Fruit fly (Drosophila melanogaster) whole organism, embryonic: ENCODE results near the gene pim.

Experiments used
- Ada2b ChIP-seq: fragments of 200-800 bp; sonication (Bioruptor generic); IDR thresholded peaks from 2 replicates; pipeline ENCODE4 v1.3.6; 2022; ENCODE audit warnings: missing biosample characterization, missing genetic modification characterization
- Atf-2 ChIP-seq: fragments of 200-800 bp; sonication (Bioruptor generic); optimal IDR thresholded peaks from 2 replicates; lab custom pipeline; 2016; ENCODE audit warnings: missing biosample characterization, missing genetic modification characterization
- BEAF-32 ChIP-seq: fragments of 200-800 bp; sonication (Bioruptor generic); optimal IDR thresholded peaks from 3 replicates; lab custom pipeline; 2017; ENCODE audit warnings: missing biosample characterization, missing genetic modification characterization, mild to moderate bottlenecking, moderate library complexity, missing genetic modification reagents
- CG11456 ChIP-seq: fragments of 200-800 bp; sonication (Bioruptor generic); IDR thresholded peaks from 3 replicates; pipeline ENCODE4 v1.3.6; 2022; ENCODE audit warnings: missing biosample characterization, missing genetic modification characterization
- CG13424 ChIP-seq: fragments of 200-800 bp; sonication (Bioruptor generic); optimal IDR thresholded peaks from 2 replicates; lab custom pipeline; 2019; ENCODE audit warnings: missing biosample characterization, mild to moderate bottlenecking, missing genetic modification characterization, moderate library complexity
- CG13775 ChIP-seq: fragments of 200-800 bp; sonication (Bioruptor generic); optimal IDR thresholded peaks from 3 replicates; lab custom pipeline; 2017; ENCODE audit warnings: missing biosample characterization, mild to moderate bottlenecking, missing genetic modification characterization
- CG15696 ChIP-seq: fragments of 200-800 bp; sonication (Bioruptor generic); optimal IDR thresholded peaks from 2 replicates; lab custom pipeline; 2019; ENCODE audit warnings: missing biosample characterization, mild to moderate bottlenecking, missing genetic modification characterization, moderate library complexity
- CG1602 ChIP-seq: fragments of 200-800 bp; sonication (Bioruptor generic); optimal IDR thresholded peaks from 3 replicates; lab custom pipeline; 2016; ENCODE audit warnings: missing biosample characterization, missing genetic modification characterization
- CG2116 ChIP-seq: fragments of 200-800 bp; sonication (Bioruptor generic); optimal IDR thresholded peaks from 3 replicates; lab custom pipeline; 2018; ENCODE audit warnings: missing biosample characterization, mild to moderate bottlenecking, missing genetic modification characterization
- CG3163 ChIP-seq: fragments of 200-800 bp; sonication (Bioruptor generic); optimal IDR thresholded peaks from 3 replicates; lab custom pipeline; 2016; ENCODE audit warnings: missing biosample characterization, missing genetic modification characterization
- CG3726 ChIP-seq: fragments of 200-800 bp; sonication (Bioruptor generic); IDR thresholded peaks from 3 replicates; pipeline ENCODE4, ENCODE4 v1.3.6; 2022; ENCODE audit warnings: missing biosample characterization, missing genetic modification characterization
- CG4617 ChIP-seq: fragments of 200-800 bp; sonication (Bioruptor generic); optimal IDR thresholded peaks from 3 replicates; lab custom pipeline; 2016; ENCODE audit warnings: missing biosample characterization, missing genetic modification characterization, borderline replicate concordance
- CG7556 ChIP-seq: fragments of 200-800 bp; sonication (Bioruptor generic); optimal IDR thresholded peaks from 2 replicates; lab custom pipeline; 2017; ENCODE audit warnings: missing biosample characterization, mild to moderate bottlenecking, missing genetic modification characterization
- CG8924 ChIP-seq: fragments of 200-800 bp; optimal IDR thresholded peaks from 3 replicates; lab custom pipeline; 2019; ENCODE audit warnings: missing biosample characterization, mild to moderate bottlenecking, missing genetic modification characterization, moderate library complexity
- Dip3 ChIP-seq: fragments of 200-800 bp; sonication (Bioruptor generic); optimal IDR thresholded peaks from 3 replicates; lab custom pipeline; 2016; ENCODE audit warnings: missing biosample characterization, missing genetic modification characterization
- Dll ChIP-seq: fragments of 200-800 bp; sonication (Bioruptor generic); IDR thresholded peaks from 4 replicates; pipeline ENCODE4 v1.3.6; 2022; ENCODE audit warnings: missing biosample characterization, missing genetic modification characterization; ENCODE audit not compliant: partially characterized antibody
- E2f2 ChIP-seq: fragments of 200-800 bp; sonication (Bioruptor generic); IDR thresholded peaks from 2 replicates; pipeline ENCODE4 v1.3.6; 2022; ENCODE audit warnings: missing biosample characterization, missing genetic modification characterization
- Ets65A ChIP-seq: fragments of 200-800 bp; sonication (Bioruptor generic); peaks from one replicate; lab custom pipeline; 2016; ENCODE audit warnings: missing biosample characterization, missing genetic modification characterization
- HLHmδ ChIP-seq: fragments of 200-800 bp; sonication (Bioruptor generic); optimal IDR thresholded peaks from 2 replicates; lab custom pipeline; 2018; ENCODE audit warnings: missing biosample characterization, mild to moderate bottlenecking, missing genetic modification characterization, moderate library complexity
- Hsf ChIP-seq: fragments of 200-800 bp; sonication (Bioruptor generic); optimal IDR thresholded peaks from 3 replicates; lab custom pipeline; 2016; ENCODE audit warnings: missing biosample characterization, missing genetic modification characterization
- Med ChIP-seq: fragments of 200-800 bp; sonication (Bioruptor generic); peaks from one replicate; lab custom pipeline; 2016; ENCODE audit warnings: missing biosample characterization, missing genetic modification characterization, mild to moderate bottlenecking, inconsistent platforms, moderate library complexity
- Meics ChIP-seq: fragments of 200-800 bp; sonication (Bioruptor generic); optimal IDR thresholded peaks from 2 replicates; lab custom pipeline; 2017; ENCODE audit warnings: missing biosample characterization, mild to moderate bottlenecking, missing genetic modification characterization
- Opbp ChIP-seq: fragments of 200-800 bp; sonication (Bioruptor generic); IDR thresholded peaks from 3 replicates; pipeline ENCODE4 v1.3.6; 2022; ENCODE audit warnings: missing biosample characterization, missing genetic modification characterization; ENCODE audit not compliant: partially characterized antibody
- Optix ChIP-seq: fragments of 200-800 bp; sonication (Bioruptor generic); IDR thresholded peaks from 3 replicates; pipeline ENCODE4 v1.3.6; 2022; ENCODE audit warnings: missing biosample characterization, missing genetic modification characterization
- Ravus ChIP-seq: fragments of 200-800 bp; sonication (Bioruptor generic); IDR thresholded peaks from 2 replicates; pipeline ENCODE4 v1.3.6; 2022; ENCODE audit warnings: missing biosample characterization, missing genetic modification characterization
- Rx ChIP-seq: fragments of 200-800 bp; sonication (Bioruptor generic); IDR thresholded peaks from 2 replicates; pipeline ENCODE4 v1.3.6; 2022; ENCODE audit warnings: missing biosample characterization, missing genetic modification characterization
- Taf1 ChIP-seq: fragments of 200-800 bp; sonication (Bioruptor generic); IDR thresholded peaks from 2 replicates; pipeline ENCODE4 v1.3.6; 2022; ENCODE audit warnings: missing biosample characterization, missing genetic modification characterization
- ac ChIP-seq: fragments of 200-800 bp; sonication (Bioruptor generic); optimal IDR thresholded peaks from 3 replicates; lab custom pipeline; 2017; ENCODE audit warnings: missing biosample characterization, mild to moderate bottlenecking, missing genetic modification characterization
- bowl ChIP-seq: fragments of 200-800 bp; sonication (Bioruptor generic); IDR thresholded peaks from 2 replicates; pipeline ENCODE4 v1.3.6; 2022; ENCODE audit warnings: missing biosample characterization, missing genetic modification characterization
- bsh ChIP-seq, 2 experiments: fragments of 200-800 bp; sonication (Bioruptor generic); optimal IDR thresholded peaks; 2 replicates each; lab custom pipeline; 2017 to 2018; ENCODE audit warnings: mild to moderate bottlenecking in 2 of 2, missing biosample characterization in 2 of 2, missing genetic modification characterization in 2 of 2, moderate library complexity in 1 of 2
- cwo ChIP-seq: fragments of 200-800 bp; sonication (Bioruptor generic); optimal IDR thresholded peaks from 3 replicates; lab custom pipeline; 2017; ENCODE audit warnings: missing biosample characterization, missing genetic modification characterization, mild to moderate bottlenecking, moderate library complexity, missing genetic modification reagents
- dmrt11E ChIP-seq: fragments of 200-800 bp; sonication (Bioruptor generic); optimal IDR thresholded peaks from 3 replicates; lab custom pipeline; 2018; ENCODE audit warnings: missing biosample characterization, mild to moderate bottlenecking, missing genetic modification characterization, moderate library complexity
- dpn ChIP-seq, 2 experiments: fragments of 200-800 bp; sonication (Bioruptor generic); optimal IDR thresholded peaks; 3 replicates each; lab custom pipeline; 2016; ENCODE audit warnings: missing biosample characterization in 2 of 2, missing genetic modification characterization in 2 of 2
- eve ChIP-seq, 2 experiments: fragments of >200 bp; optimal IDR thresholded peaks; 2 replicates each; lab custom pipeline; 2017; ENCODE audit warnings: missing biosample characterization in 2 of 2, missing genetic modification characterization in 2 of 2
- exex ChIP-seq: fragments of 200-800 bp; sonication (Bioruptor generic); optimal IDR thresholded peaks from 4 replicates; lab custom pipeline; 2018; ENCODE audit warnings: missing biosample characterization, mild to moderate bottlenecking, missing genetic modification characterization, moderate library complexity
- grau ChIP-seq: fragments of 200-800 bp; optimal IDR thresholded peaks from 3 replicates; lab custom pipeline; 2019; ENCODE audit warnings: missing biosample characterization, mild to moderate bottlenecking, missing genetic modification characterization, moderate library complexity
- ham ChIP-seq: fragments of 200-800 bp; sonication (Bioruptor generic); IDR thresholded peaks from 2 replicates; pipeline ENCODE4 v1.3.6; 2022; ENCODE audit warnings: missing biosample characterization, missing genetic modification characterization
- nmo ChIP-seq: fragments of 200-800 bp; sonication (Bioruptor generic); optimal IDR thresholded peaks from 2 replicates; lab custom pipeline; 2018; ENCODE audit warnings: missing biosample characterization, mild to moderate bottlenecking, missing genetic modification characterization, moderate library complexity
- pb ChIP-seq: fragments of 200-800 bp; sonication (Bioruptor generic); optimal IDR thresholded peaks from 3 replicates; lab custom pipeline; 2016; ENCODE audit warnings: missing biosample characterization, missing genetic modification characterization
- psq ChIP-seq: fragments of 200-800 bp; sonication (Bioruptor generic); optimal IDR thresholded peaks from 2 replicates; lab custom pipeline; 2017; ENCODE audit warnings: missing biosample characterization, missing genetic modification characterization
- scrt ChIP-seq: fragments of 200-800 bp; sonication (Bioruptor generic); optimal IDR thresholded peaks from 2 replicates; lab custom pipeline; 2018; ENCODE audit warnings: missing biosample characterization, mild to moderate bottlenecking, missing genetic modification characterization, moderate library complexity
- shn ChIP-seq: fragments of 200-800 bp; sonication (Bioruptor generic); optimal IDR thresholded peaks from 3 replicates; lab custom pipeline; 2016; ENCODE audit warnings: missing biosample characterization, missing genetic modification characterization
- tin ChIP-seq: fragments of 200-800 bp; sonication (Bioruptor generic); optimal IDR thresholded peaks from 3 replicates; lab custom pipeline; 2016; ENCODE audit warnings: missing biosample characterization, missing genetic modification characterization
- unpg ChIP-seq: fragments of 200-800 bp; sonication (Bioruptor generic); optimal IDR thresholded peaks from 3 replicates; lab custom pipeline; 2018; ENCODE audit warnings: missing biosample characterization, mild to moderate bottlenecking, missing genetic modification characterization, moderate library complexity
- wek ChIP-seq: fragments of 200-800 bp; sonication (Bioruptor generic); optimal IDR thresholded peaks from 3 replicates; lab custom pipeline; 2018; ENCODE audit warnings: missing biosample characterization, mild to moderate bottlenecking, missing genetic modification characterization, moderate library complexity
- z ChIP-seq: fragments of 200-800 bp; sonication (Bioruptor generic); IDR thresholded peaks from 3 replicates; pipeline ENCODE4 v1.3.6; 2022; ENCODE audit warnings: missing biosample characterization, missing genetic modification characterization
- zen ChIP-seq: fragments of 200-800 bp; sonication (Bioruptor generic); optimal IDR thresholded peaks from 3 replicates; lab custom pipeline; 2018; ENCODE audit warnings: missing biosample characterization, mild to moderate bottlenecking, missing genetic modification characterization, moderate library complexity

Gene pim

DNA sequence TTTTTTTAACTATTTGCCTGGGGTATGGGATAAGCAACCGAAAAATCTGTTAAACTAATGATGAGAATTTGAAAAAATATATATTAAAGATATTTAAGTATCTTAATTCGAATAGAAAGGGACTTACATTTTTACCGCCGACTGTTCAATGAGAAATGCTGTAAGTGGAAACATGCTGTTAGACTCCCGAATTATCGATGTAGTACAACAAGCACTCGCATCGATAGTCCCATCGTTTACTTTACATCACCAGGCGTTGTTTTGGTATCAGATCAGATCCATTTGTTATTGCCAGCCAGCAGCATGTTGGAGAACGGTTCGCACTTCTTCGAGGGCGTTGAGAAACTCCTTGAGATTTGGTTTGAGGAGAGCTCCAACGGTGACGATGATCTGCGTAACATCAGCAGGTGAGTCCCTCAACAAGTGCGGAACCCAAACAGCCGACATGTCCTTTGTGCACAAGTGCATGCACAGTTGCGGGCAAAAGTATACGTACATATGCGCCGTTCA lies 23.5 kb upstream of the pim start, which contains the start of gene SamDC (continued):
- TF ChIP-seq Dip3 (peak; percentile 24), Opbp (peak; percentile 83), CG15696 (tag; lab: Kevin White, UChicago) (peak; percentile 23), Optix (GFP tag; lab: Robert Waterston, UW) (no peak), CG1602 (GFP tag; lab: Kevin White, UChicago) (peak; percentile 39), ac (GFP tag; lab: Kevin White, UChicago) (no peak), nmo (peak; percentile 46), bsh (GFP tag; optimal IDR thresholded peaks at IDR 0.05; lab: Kevin White, UChicago) (peak in 1 of 2 experiments; percentile 49), CG13424 (tag; lab: Kevin White, UChicago) (peak; percentile 59), Med (peak; percentile 91), CG13775 (GFP tag; lab: Kevin White, UChicago) (peak; percentile 45), dmrt11E (peak; percentile 38), zen (tag; lab: Kevin White, UChicago) (peak; percentile 58), pb (GFP tag; lab: Kevin White, UChicago) (peak; percentile 39), eve (GFP tag; optimal IDR thresholded peaks at IDR 0.05; lab: Kevin White, UChicago) (peak in 1 of 2 experiments; percentile 7), Ada2b (peak; percentile 63), CG3163 (no peak), scrt (GFP tag; lab: Kevin White, UChicago) (peak; percentile 46), Atf-2 (GFP tag; lab: Kevin White, UChicago) (no peak), CG3726 (GFP tag; lab: Robert Waterston, UW) (no peak), Dll (GFP tag; lab: Robert Waterston, UW) (peak; percentile 77), psq (GFP tag; lab: Kevin White, UChicago) (peak; percentile 38), shn (no peak), Rx (GFP tag; lab: Robert Waterston, UW) (no peak), Ravus (GFP tag; lab: Robert Waterston, UW) (no peak), Meics (GFP tag; lab: Kevin White, UChicago) (peak; percentile 25), Taf1 (GFP tag; lab: Robert Waterston, UW) (0 out of 2 replicates have a peak, but pooled peaks have one; percentile 15), CG2116 (GFP tag; lab: Kevin White, UChicago) (peak; percentile 60), tin (peak; percentile 13), bowl (GFP tag; lab: Robert Waterston, UW) (no peak), grau (peak; percentile 62), wek (GFP tag; lab: Kevin White, UChicago) (peak; percentile 13), HLHmδ (peak; percentile 46), CG4617 (GFP tag; lab: Kevin White, UChicago) (peak; percentile 42), CG11456 (GFP tag; lab: Robert Waterston, UW) (no peak), unpg (GFP tag; lab: Kevin White, UChicago) (peak; percentile 57), E2f2 (GFP tag; lab: Robert Waterston, UW) (peak; percentile 42), CG7556 (GFP tag; lab: Kevin White, UChicago) (peak; percentile 21), CG8924 (tag; lab: Kevin White, UChicago) (peak; percentile 63), Ets65A (GFP tag; lab: Kevin White, UChicago) (peak; percentile 14), ham (no peak)

DNA sequence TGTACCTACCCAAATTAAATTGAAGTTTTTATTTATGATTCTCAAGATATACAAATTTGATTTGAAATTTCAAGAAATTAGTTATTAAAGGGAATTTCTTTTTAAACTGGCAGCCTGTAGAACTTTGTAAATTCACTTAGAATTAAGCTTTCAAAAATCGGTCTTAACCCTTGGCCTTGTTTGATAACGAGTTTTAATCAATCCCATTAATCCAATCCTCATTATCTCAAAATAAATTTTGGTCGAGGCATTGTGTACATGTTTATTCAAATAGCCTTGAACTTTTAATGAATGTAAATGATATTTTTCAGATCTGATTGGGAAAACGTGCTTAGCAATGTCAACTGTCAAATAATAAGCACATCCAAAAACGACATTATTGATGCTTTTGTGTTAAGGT lies 22.9 kb upstream of the pim start:
- TF ChIP-seq exex (tag; lab: Kevin White, UChicago): peak; percentile 6
- no peak for TF ChIP-seq dpn (GFP tag; optimal IDR thresholded peaks at IDR 0.05; lab: Kevin White, UChicago)
- no peak for TF ChIP-seq z (GFP tag; lab: Robert Waterston, UW)
- peak; percentile 14 for TF ChIP-seq cwo (GFP tag; lab: Kevin White, UChicago)
- TF ChIP-seq Hsf (GFP tag; lab: Kevin White, UChicago): no peak
- peak in 1 of 2 experiments; percentile 24 for TF ChIP-seq eve (GFP tag; optimal IDR thresholded peaks at IDR 0.05; lab: Kevin White, UChicago)
- TF ChIP-seq BEAF-32 (GFP tag; lab: Kevin White, UChicago): no peak
- TF ChIP-seq, all 482 proteins: peak for 3
